Worm (Caenorhabditis elegans) whole organism, early embryonic: ENCODE data around the gene ZK643.2.

ENCODE experiments used
- flt-1 ChIP-seq: fragments of 200-800 bp; sonication (Bioruptor generic); IDR thresholded peaks from 2 replicates; pipeline ENCODE4 v1.3.6; 2022; ENCODE audit warnings: missing genetic modification characterization, missing compliant biosample characterization
- tbx-37 ChIP-seq: fragments of 200-800 bp; sonication (Bioruptor generic); conservative IDR thresholded peaks from 2 replicates; pipeline ENCODE4 v1.3.6; 2022; ENCODE audit warnings: missing genetic modification reagents, missing genetic modification characterization, missing compliant biosample characterization

DNA sequence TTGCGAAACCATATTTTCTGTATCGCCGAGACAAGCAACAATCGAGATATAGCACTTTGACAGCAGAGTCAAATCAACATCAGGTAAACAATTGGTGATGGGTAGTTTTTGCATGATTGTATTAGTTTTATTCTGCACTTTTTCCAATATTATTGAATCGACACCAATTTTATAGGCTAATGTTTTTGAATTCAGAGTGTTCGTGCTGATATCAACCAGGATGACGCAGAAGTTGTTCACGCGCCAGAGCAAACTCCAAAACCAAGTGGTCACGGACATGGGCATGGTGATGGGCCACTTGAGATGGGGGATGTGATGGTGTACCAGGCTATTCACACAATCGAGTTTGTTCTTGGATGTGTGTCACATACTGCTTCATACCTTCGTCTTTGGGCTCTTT lies 46.2 kb upstream of the ZK643.2 start:
- TF ChIP-seq flt-1 (GFP tag; lab: Robert Waterston, UW), result no peak
- no peak for TF ChIP-seq tbx-37 (GFP tag; lab: Robert Waterston, UW)
